Worm (Caenorhabditis elegans) whole organism, L4 larva: ENCODE measurements around the gene F02E11.4.

Experiments
- F10B5.3 ChIP-seq: sonication (generic microtip); optimal IDR thresholded peaks from 2 replicates; lab custom pipeline; 2016; ENCODE audit warnings: mild to moderate bottlenecking, missing genetic modification characterization, missing compliant biosample characterization
- F26F4.8 ChIP-seq: fragments of 200-800 bp; sonication (Bioruptor generic); conservative IDR thresholded peaks from 2 replicates; pipeline ENCODE4 v1.3.6; 2022; ENCODE audit warnings: missing genetic modification characterization, missing compliant biosample characterization
- F49E8.2 ChIP-seq: sonication (generic microtip); optimal IDR thresholded peaks from 2 replicates; lab custom pipeline; 2016; ENCODE audit warnings: missing compliant biosample characterization, mild to moderate bottlenecking, missing genetic modification characterization, borderline replicate concordance
- R02D3.7 ChIP-seq: fragments of 150-350 bp; sonication (generic microtip); optimal IDR thresholded peaks from 3 replicates; lab custom pipeline; 2014; ENCODE audit warnings: missing biosample characterization, missing genetic modification characterization
- Y105C5A.15 ChIP-seq: fragments of 200-800 bp; sonication (Bioruptor generic); IDR thresholded peaks from 2 replicates; pipeline ENCODE4 v1.3.6; 2022; ENCODE audit warnings: missing genetic modification characterization, missing compliant biosample characterization
- aha-1 ChIP-seq: fragments of 150-350 bp; peaks from one replicate; lab custom pipeline; 2014; ENCODE audit warnings: missing biosample characterization, missing genetic modification characterization
- arid-1 ChIP-seq: fragments of 200-800 bp; sonication (Bioruptor generic); conservative IDR thresholded peaks from 2 replicates; pipeline ENCODE4 v1.3.6; 2022; ENCODE audit warnings: missing genetic modification reagents, missing genetic modification characterization, missing compliant biosample characterization
- attf-4 ChIP-seq: sonication (generic microtip); optimal IDR thresholded peaks from 3 replicates; lab custom pipeline; 2017; ENCODE audit warnings: missing biosample characterization, missing genetic modification characterization
- ceh-62 ChIP-seq: sonication (generic microtip); optimal IDR thresholded peaks from 2 replicates; lab custom pipeline; 2017; ENCODE audit warnings: missing biosample characterization, missing genetic modification characterization
- cey-2 ChIP-seq: sonication (generic microtip); optimal IDR thresholded peaks from 3 replicates; lab custom pipeline; 2017; ENCODE audit warnings: missing genetic modification characterization, mild to moderate bottlenecking, missing compliant biosample characterization, antibody characterized with exemption, borderline replicate concordance; ENCODE audit not compliant: insufficient read depth
- daf-16 ChIP-seq, 3 experiments: sonication (generic microtip); optimal IDR thresholded peaks; 2 replicates each; lab custom pipeline; 2016 to 2017; ENCODE audit warnings: missing genetic modification characterization in 3 of 3, missing genetic modification reagents in 3 of 3, mild to moderate bottlenecking in 2 of 3, missing compliant biosample characterization in 2 of 3, missing biosample characterization in 1 of 3, moderate library complexity in 1 of 3
- dmd-6 ChIP-seq: fragments of 200-800 bp; sonication (Bioruptor generic); IDR thresholded peaks from 2 replicates; pipeline ENCODE4 v1.3.6; 2022; ENCODE audit warnings: missing genetic modification reagents, missing genetic modification characterization, missing compliant biosample characterization
- duxl-1 ChIP-seq: sonication (generic microtip); optimal IDR thresholded peaks from 2 replicates; lab custom pipeline; 2016; ENCODE audit warnings: mild to moderate bottlenecking, missing genetic modification characterization, moderate library complexity, missing compliant biosample characterization; ENCODE audit not compliant: poor library complexity
- dve-1 ChIP-seq: sonication (generic microtip); optimal IDR thresholded peaks from 2 replicates; lab custom pipeline; 2017; ENCODE audit warnings: antibody characterized with exemption, mild to moderate bottlenecking, missing genetic modification characterization, missing compliant biosample characterization; ENCODE audit not compliant: insufficient read depth
- egl-27 ChIP-seq: sonication (generic microtip); optimal IDR thresholded peaks from 3 replicates; lab custom pipeline; 2017; ENCODE audit warnings: missing biosample characterization, missing genetic modification reagents, missing genetic modification characterization
- fkh-10 ChIP-seq: fragments of 150-350 bp; optimal IDR thresholded peaks from 2 replicates; lab custom pipeline; 2014; ENCODE audit warnings: missing biosample characterization, missing genetic modification reagents, missing genetic modification characterization
- fos-1 ChIP-seq: fragments of 150-350 bp; optimal IDR thresholded peaks from 2 replicates; lab custom pipeline; 2014; ENCODE audit warnings: missing biosample characterization, missing genetic modification characterization
- hlh-11 ChIP-seq: fragments of 200-800 bp; sonication (Bioruptor generic); optimal IDR thresholded peaks from 2 replicates; lab custom pipeline; 2018; ENCODE audit warnings: mild to moderate bottlenecking, missing genetic modification characterization, missing compliant biosample characterization
- hlh-30 ChIP-seq: sonication (generic microtip); optimal IDR thresholded peaks from 2 replicates; lab custom pipeline; 2017; ENCODE audit warnings: antibody characterized with exemption, mild to moderate bottlenecking, missing genetic modification characterization, missing compliant biosample characterization; ENCODE audit not compliant: insufficient read depth
- lim-7 ChIP-seq: fragments of 200-800 bp; sonication (Bioruptor generic); IDR thresholded peaks from 2 replicates; pipeline ENCODE4 v1.3.6; 2022; ENCODE audit warnings: missing genetic modification characterization, missing compliant biosample characterization
- lin-13 ChIP-seq: fragments of 150-350 bp; optimal IDR thresholded peaks from 2 replicates; lab custom pipeline; 2014; ENCODE audit warnings: missing biosample characterization, missing genetic modification reagents, missing genetic modification characterization
- lin-38 ChIP-seq: fragments of 200-800 bp; sonication (Bioruptor generic); IDR thresholded peaks from 2 replicates; pipeline ENCODE4 v1.3.6; 2022; ENCODE audit warnings: missing genetic modification reagents, missing genetic modification characterization, missing compliant biosample characterization
- lin-39 ChIP-seq: fragments of 150-350 bp; optimal IDR thresholded peaks from 2 replicates; lab custom pipeline; 2014; ENCODE audit warnings: missing biosample characterization, missing genetic modification reagents, missing genetic modification characterization
- madf-9 ChIP-seq: fragments of 200-800 bp; sonication (Bioruptor generic); conservative IDR thresholded peaks from 2 replicates; pipeline ENCODE4 v1.3.6; 2022; ENCODE audit warnings: missing genetic modification reagents, missing genetic modification characterization, missing compliant biosample characterization
- mdt-29 ChIP-seq: fragments of 200-800 bp; sonication (Bioruptor generic); IDR thresholded peaks from 2 replicates; pipeline ENCODE4 v1.3.6; 2022; ENCODE audit warnings: missing genetic modification reagents, missing genetic modification characterization, missing compliant biosample characterization
- mes-2 ChIP-seq: sonication (generic microtip); optimal IDR thresholded peaks from 2 replicates; lab custom pipeline; 2016; ENCODE audit warnings: missing genotype, mild to moderate bottlenecking, missing genetic modification characterization, missing compliant biosample characterization; ENCODE audit not compliant: poor library complexity, severe bottlenecking
- mxl-2 ChIP-seq: fragments of 200-800 bp; sonication (Bioruptor generic); conservative IDR thresholded peaks from 2 replicates; pipeline ENCODE4 v1.3.6; 2022; ENCODE audit warnings: missing genetic modification reagents, missing genetic modification characterization, missing compliant biosample characterization
- nhr-28 ChIP-seq: fragments of 150-350 bp; optimal IDR thresholded peaks from 2 replicates; lab custom pipeline; 2014; ENCODE audit warnings: missing biosample characterization, missing genetic modification characterization
- nhr-42 ChIP-seq: fragments of 200-800 bp; sonication (Bioruptor generic); IDR thresholded peaks from 2 replicates; pipeline ENCODE4 v1.3.6; 2022; ENCODE audit warnings: missing genetic modification characterization, missing compliant biosample characterization
- nhr-48 ChIP-seq: sonication (generic microtip); optimal IDR thresholded peaks from 2 replicates; lab custom pipeline; 2016; ENCODE audit warnings: mild to moderate bottlenecking, missing genetic modification characterization, missing compliant biosample characterization
- pha-4 ChIP-seq, 2 experiments: fragments of 150-350 bp in 1 of 2; fragments of 200-800 bp in 1 of 2; sonication (Bioruptor generic) in 1 of 2; IDR thresholded peaks in 1 of 2; optimal IDR thresholded peaks in 1 of 2; 2 replicates each; pipeline versions ENCODE4 v1.3.6 to Lab custom; 2014 to 2022; ENCODE audit warnings: missing genetic modification characterization in 2 of 2, missing genetic modification reagents in 2 of 2, missing biosample characterization in 1 of 2, missing compliant biosample characterization in 1 of 2
- php-3 ChIP-seq: fragments of 200-800 bp; sonication (Bioruptor generic); IDR thresholded peaks from 2 replicates; pipeline ENCODE4 v1.3.6; 2022; ENCODE audit warnings: missing genetic modification reagents, missing genetic modification characterization, missing compliant biosample characterization
- pqm-1 ChIP-seq: sonication (generic microtip); optimal IDR thresholded peaks from 2 replicates; lab custom pipeline; 2017; ENCODE audit warnings: missing biosample characterization, missing genetic modification characterization
- saeg-2 ChIP-seq: fragments of 200-800 bp; sonication (Bioruptor generic); IDR thresholded peaks from 2 replicates; pipeline ENCODE4 v1.3.6; 2022; ENCODE audit warnings: missing genetic modification reagents, missing genetic modification characterization, missing compliant biosample characterization
- snpc-1.2 ChIP-seq: fragments of 200-800 bp; sonication (Bioruptor generic); IDR thresholded peaks from 2 replicates; pipeline ENCODE4 v1.3.6; 2022; ENCODE audit warnings: missing genetic modification reagents, missing genetic modification characterization, missing compliant biosample characterization
- spr-1 ChIP-seq: sonication (generic microtip); optimal IDR thresholded peaks from 2 replicates; lab custom pipeline; 2016; ENCODE audit warnings: mild to moderate bottlenecking, missing genetic modification characterization, missing compliant biosample characterization
- spr-3 ChIP-seq: fragments of 200-800 bp; sonication (Bioruptor generic); optimal IDR thresholded peaks from 2 replicates; lab custom pipeline; 2018; ENCODE audit warnings: mild to moderate bottlenecking, missing genetic modification characterization, missing compliant biosample characterization
- unc-62 ChIP-seq, 3 experiments: fragments of 150-350 bp in 1 of 3; sonication (generic microtip); optimal IDR thresholded peaks in 2 of 3; peaks in 1 of 3; 1 replicate in 1 of 3; 2 replicates in 2 of 3; lab custom pipeline; 2014 to 2017; ENCODE audit warnings: missing biosample characterization in 3 of 3, missing genetic modification characterization in 3 of 3, missing genetic modification reagents in 3 of 3, missing genotype in 1 of 3
- zag-1 ChIP-seq: fragments of 150-350 bp; optimal IDR thresholded peaks from 2 replicates; lab custom pipeline; 2014; ENCODE audit warnings: missing biosample characterization, missing genetic modification characterization
- zfp-3 ChIP-seq: fragments of 200-800 bp; sonication (Bioruptor generic); conservative IDR thresholded peaks from 2 replicates; pipeline ENCODE4 v1.3.6; 2022; ENCODE audit warnings: missing genetic modification reagents, missing genetic modification characterization, missing compliant biosample characterization
- zip-2 ChIP-seq: fragments of 150-350 bp; optimal IDR thresholded peaks from 2 replicates; lab custom pipeline; 2014; ENCODE audit warnings: missing biosample characterization, missing genetic modification characterization
- ztf-11 ChIP-seq: fragments of 150-350 bp; optimal IDR thresholded peaks from 2 replicates; lab custom pipeline; 2014; ENCODE audit warnings: missing biosample characterization, missing genetic modification characterization
- ztf-7 ChIP-seq: fragments of 150-350 bp; optimal IDR thresholded peaks from 2 replicates; lab custom pipeline; 2014; ENCODE audit warnings: missing biosample characterization, missing genetic modification characterization

Gene F02E11.4

DNA sequence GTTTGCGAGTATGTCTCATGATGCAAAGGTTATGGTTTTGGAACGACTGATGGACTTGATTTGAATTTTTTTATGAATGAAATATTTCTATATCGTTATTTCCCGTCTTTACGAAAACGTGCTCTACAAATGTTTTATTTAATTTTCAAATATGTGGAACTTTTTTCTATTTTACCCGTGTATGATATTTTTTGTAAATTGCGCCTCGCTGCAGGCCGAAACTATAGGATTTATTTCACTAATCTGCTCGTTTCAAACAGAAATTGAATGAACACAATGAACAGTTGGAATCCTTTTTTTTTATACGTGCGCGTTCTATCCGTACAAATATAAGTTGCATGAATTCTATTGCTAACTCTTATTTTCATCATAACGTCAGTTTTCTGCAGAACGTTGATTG, 20.3 kb upstream of the F02E11.4 start, which contains the start of gene btb-18:
btb-18 (plus strand) TSS at position 301 of the 400 bp plus-strand sequence.
- no peak for TF ChIP-seq unc-62 (GFP tag; optimal IDR thresholded peaks at IDR 0.05 in 1 of 2; lab: Kevin White, UChicago)
- TF ChIP-seq unc-62 (tag; optimal IDR thresholded peaks at IDR 0.05; lab: Kevin White, UChicago), result no peak
- TF ChIP-seq dve-1 (tag; lab: Kevin White, UChicago), result peak; percentile 39
- no peak for TF ChIP-seq daf-16 (GFP tag; optimal IDR thresholded peaks at IDR 0.05; lab: Kevin White, UChicago)
- peak; percentile 50 for TF ChIP-seq daf-16 (tag; optimal IDR thresholded peaks at IDR 0.05; lab: Kevin White, UChicago)

DNA sequence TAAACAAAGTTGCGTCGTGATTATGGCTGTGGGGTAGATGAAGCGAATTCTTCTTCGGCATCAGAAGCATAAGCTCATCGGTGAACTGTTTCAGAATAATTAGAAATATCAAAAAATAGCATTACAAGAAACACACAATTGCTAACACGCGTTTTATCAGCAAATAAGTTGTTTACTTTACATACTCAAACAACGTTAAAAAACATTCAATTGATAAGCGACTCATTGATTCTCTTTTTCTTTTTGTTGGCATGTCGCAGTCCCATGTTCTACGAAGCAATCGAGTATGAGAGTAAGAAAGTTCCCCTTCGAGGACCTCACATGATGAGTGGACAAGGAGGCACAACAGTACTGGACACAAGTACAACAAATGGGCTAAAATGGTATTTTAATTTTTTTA, 19.1 kb upstream of the F02E11.4 start, which contains the start of gene btb-16:
btb-16 (plus strand) TSS at position 240 of the 400 bp plus-strand sequence.
- TF ChIP-seq hlh-11 (peak; percentile 9), lin-38 (GFP tag; lab: Robert Waterston, UW) (no peak), mdt-29 (GFP tag; lab: Robert Waterston, UW) (no peak), fos-1 (tag; lab: Kevin White, UChicago) (no peak), hlh-30 (tag; lab: Kevin White, UChicago) (peak; percentile 26), R02D3.7 (tag; lab: Kevin White, UChicago) (no peak), F49E8.2 (no peak), zip-2 (tag; lab: Kevin White, UChicago) (no peak), fkh-10 (GFP tag; lab: Kevin White, UChicago) (no peak), php-3 (GFP tag; lab: Robert Waterston, UW) (no peak), dve-1 (tag; lab: Kevin White, UChicago) (peak; percentile 40), mxl-2 (no peak), mes-2 (tag; lab: Kevin White, UChicago) (no peak), pqm-1 (tag; lab: Kevin White, UChicago) (peak; percentile 1), F26F4.8 (GFP tag; lab: Robert Waterston, UW) (no peak), ztf-7 (tag; lab: Kevin White, UChicago) (no peak), daf-16 (GFP tag; optimal IDR thresholded peaks at IDR 0.05; lab: Kevin White, UChicago) (no peak), daf-16 (tag; optimal IDR thresholded peaks at IDR 0.05; lab: Kevin White, UChicago) (peak; percentile 91), snpc-1.2 (GFP tag; lab: Robert Waterston, UW) (no peak), Y105C5A.15 (no peak), ceh-62 (no peak), nhr-28 (peak; percentile 36), dmd-6 (0 out of 2 replicates have a peak, but pooled peaks have one; percentile 13)

DNA sequence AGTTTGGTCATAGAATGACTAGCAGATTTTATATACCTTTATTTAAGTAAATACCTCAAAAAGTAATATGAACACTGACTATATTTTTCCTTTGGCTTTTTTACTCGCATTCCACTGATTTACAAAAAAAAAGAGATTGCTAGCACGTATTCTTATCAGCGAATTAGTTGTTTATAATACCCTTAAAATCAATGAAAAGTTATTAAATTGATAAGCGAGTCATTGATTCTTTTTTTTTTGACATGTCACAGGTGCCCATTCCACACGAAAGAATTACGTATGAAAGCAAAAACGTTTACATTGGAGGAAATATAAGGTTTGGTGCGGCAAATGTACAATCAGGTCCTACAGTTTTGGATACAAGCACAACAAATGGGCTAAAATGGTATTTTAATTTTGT, 17.6 kb upstream of the F02E11.4 start, which contains the start of gene btb-17:
btb-17 (plus strand) TSS at position 213 of the 400 bp plus-strand sequence.
- TF ChIP-seq spr-3 (GFP tag; lab: Kevin White, UChicago) (no peak), madf-9 (GFP tag; lab: Robert Waterston, UW) (no peak), lin-39 (tag; lab: Kevin White, UChicago) (no peak), aha-1 (tag; lab: Kevin White, UChicago) (no peak), nhr-28 (peak; percentile 52), pha-4 (GFP tag; IDR thresholded peaks at IDR 0.05; lab: Robert Waterston, UW) (no peak), pha-4 (tag; optimal IDR thresholded peaks at IDR 0.05; lab: Kevin White, UChicago) (no peak), spr-1 (tag; lab: Kevin White, UChicago) (no peak), egl-27 (tag; lab: Kevin White, UChicago) (no peak), lin-13 (GFP tag; lab: Kevin White, UChicago) (no peak), cey-2 (tag; lab: Kevin White, UChicago) (no peak), nhr-42 (GFP tag; lab: Robert Waterston, UW) (no peak), zfp-3 (no peak), ceh-62 (no peak), nhr-48 (tag; lab: Kevin White, UChicago) (no peak), F10B5.3 (tag; lab: Kevin White, UChicago) (no peak), ztf-11 (tag; lab: Kevin White, UChicago) (no peak), F26F4.8 (GFP tag; lab: Robert Waterston, UW) (no peak), dmd-6 (peak; percentile 62), attf-4 (no peak), daf-16 (GFP tag; optimal IDR thresholded peaks at IDR 0.05; lab: Kevin White, UChicago) (no peak), daf-16 (tag; optimal IDR thresholded peaks at IDR 0.05; lab: Kevin White, UChicago) (peak; percentile 92), saeg-2 (GFP tag; lab: Robert Waterston, UW) (no peak), zag-1 (tag; lab: Kevin White, UChicago) (no peak), duxl-1 (tag; lab: Kevin White, UChicago) (no peak), php-3 (GFP tag; lab: Robert Waterston, UW) (0 out of 2 replicates have a peak, but pooled peaks have one; percentile 59), lim-7 (GFP tag; lab: Robert Waterston, UW) (no peak), arid-1 (GFP tag; lab: Robert Waterston, UW) (no peak), pqm-1 (tag; lab: Kevin White, UChicago) (peak; percentile 54), hlh-11 (peak; percentile 24)
- TF ChIP-seq, all 104 proteins: peak for 6
